Worm (Caenorhabditis elegans) whole organism, L1 larva: ENCODE data around the gene fbxa-29.

Experiments
- Y116A8C.19 ChIP-seq: sonication (generic microtip); optimal IDR thresholded peaks from 2 replicates; lab custom pipeline; 2016; ENCODE audit warnings: missing compliant biosample characterization, missing genetic modification characterization, borderline replicate concordance
- ceh-88 ChIP-seq: fragments of 200-800 bp; sonication (Bioruptor generic); IDR thresholded peaks from 2 replicates; pipeline ENCODE4 v1.3.6; 2022; ENCODE audit warnings: missing genetic modification characterization, missing compliant biosample characterization
- dpl-1 ChIP-seq, 3 experiments: fragments of 150-350 bp in 2 of 3; sonication (generic microtip) in 1 of 3; optimal IDR thresholded peaks; 2 replicates each; lab custom pipeline; 2014 to 2017; ENCODE audit warnings: missing biosample characterization in 3 of 3, missing genetic modification characterization in 3 of 3, missing genetic modification reagents in 3 of 3
- efl-1 ChIP-seq, 4 experiments: fragments of 150-350 bp; optimal IDR thresholded peaks in 3 of 4; peaks in 1 of 4; 1 replicate in 1 of 4; 2 replicates in 3 of 4; lab custom pipeline; 2014; ENCODE audit warnings: missing biosample characterization in 2 of 4, missing genetic modification characterization in 2 of 4, missing genetic modification reagents in 2 of 4
- elt-2 ChIP-seq: sonication (generic microtip); optimal IDR thresholded peaks from 2 replicates; lab custom pipeline; 2016; ENCODE audit warnings: missing genetic modification characterization, mild to moderate bottlenecking, inconsistent platforms, missing compliant biosample characterization, missing genetic modification reagents
- elt-3 ChIP-seq, 6 experiments: fragments of 150-350 bp in 1 of 6; sonication (generic microtip); optimal IDR thresholded peaks; 2 replicates each; lab custom pipeline; 2017 to 2018; ENCODE audit warnings: missing biosample characterization in 6 of 6, missing genetic modification characterization in 6 of 6, inconsistent platforms in 1 of 6
- ets-5 ChIP-seq: fragments of 200-800 bp; sonication (Bioruptor generic); IDR thresholded peaks from 2 replicates; pipeline ENCODE4 v1.3.6; 2022; ENCODE audit warnings: missing genetic modification characterization, missing compliant biosample characterization
- grh-1 ChIP-seq: fragments of 200-800 bp; sonication (Bioruptor generic); IDR thresholded peaks from 2 replicates; pipeline ENCODE4 v1.3.6; 2022; ENCODE audit warnings: missing genetic modification reagents, missing genetic modification characterization, missing compliant biosample characterization
- hpl-2 ChIP-seq: fragments of 150-350 bp; optimal IDR thresholded peaks from 2 replicates; lab custom pipeline; 2014; ENCODE audit warnings: missing biosample characterization, missing genetic modification reagents, missing genetic modification characterization
- jun-1 ChIP-seq: fragments of 150-350 bp; optimal IDR thresholded peaks from 2 replicates; lab custom pipeline; 2014; ENCODE audit warnings: missing biosample characterization, missing genetic modification reagents, missing genetic modification characterization
- lin-14 ChIP-seq: fragments of 200-800 bp; sonication (Bioruptor generic); optimal IDR thresholded peaks from 2 replicates; lab custom pipeline; 2018; ENCODE audit warnings: mild to moderate bottlenecking, missing genetic modification characterization, moderate library complexity, missing compliant biosample characterization
- lin-35 ChIP-seq, 2 experiments: fragments of 150-350 bp; optimal IDR thresholded peaks; 2 replicates each; lab custom pipeline; 2014; ENCODE audit warnings: missing biosample characterization in 2 of 2, missing genetic modification characterization in 2 of 2, missing genetic modification reagents in 2 of 2
- lin-39 ChIP-seq: fragments of 150-350 bp; optimal IDR thresholded peaks from 2 replicates; lab custom pipeline; 2014; ENCODE audit warnings: missing biosample characterization, missing genetic modification reagents, missing genetic modification characterization
- lir-3 ChIP-seq: sonication (generic microtip); optimal IDR thresholded peaks from 2 replicates; lab custom pipeline; 2016; ENCODE audit warnings: mild to moderate bottlenecking, missing genetic modification characterization, moderate library complexity, missing compliant biosample characterization; ENCODE audit not compliant: poor library complexity
- lsy-2 ChIP-seq, 2 experiments: fragments of 150-350 bp; optimal IDR thresholded peaks; 2 replicates each; lab custom pipeline; 2014; ENCODE audit warnings: missing biosample characterization in 2 of 2, missing genetic modification characterization in 2 of 2
- mab-9 ChIP-seq: fragments of 200-800 bp; sonication (Bioruptor generic); IDR thresholded peaks from 2 replicates; pipeline ENCODE4 v1.3.6; 2022; ENCODE audit warnings: missing genetic modification reagents, missing genetic modification characterization, missing compliant biosample characterization
- mdl-1 ChIP-seq, 2 experiments: fragments of 150-350 bp; optimal IDR thresholded peaks; 2 replicates each; lab custom pipeline; 2014 to 2017; ENCODE audit warnings: missing biosample characterization in 2 of 2, missing genetic modification characterization in 2 of 2, inconsistent platforms in 1 of 2
- mef-2 ChIP-seq: fragments of 150-350 bp; optimal IDR thresholded peaks from 2 replicates; lab custom pipeline; 2014; ENCODE audit warnings: missing biosample characterization, missing genetic modification characterization
- mep-1 ChIP-seq: fragments of 150-350 bp; optimal IDR thresholded peaks from 2 replicates; lab custom pipeline; 2014; ENCODE audit warnings: missing biosample characterization, missing genetic modification characterization
- nhr-11 ChIP-seq: fragments of 150-350 bp; optimal IDR thresholded peaks from 2 replicates; lab custom pipeline; 2014; ENCODE audit warnings: missing biosample characterization, missing genetic modification characterization
- nhr-20 ChIP-seq: sonication (generic microtip); optimal IDR thresholded peaks from 2 replicates; lab custom pipeline; 2016; ENCODE audit warnings: mild to moderate bottlenecking, missing genetic modification characterization, missing compliant biosample characterization
- nhr-28 ChIP-seq: fragments of 150-350 bp; optimal IDR thresholded peaks from 2 replicates; lab custom pipeline; 2014; ENCODE audit warnings: missing biosample characterization, missing genetic modification characterization
- nhr-47 ChIP-seq: sonication (generic microtip); optimal IDR thresholded peaks from 2 replicates; lab custom pipeline; 2016; ENCODE audit warnings: mild to moderate bottlenecking, missing genetic modification characterization, moderate library complexity, missing compliant biosample characterization
- nhr-71 ChIP-seq: sonication (generic microtip); optimal IDR thresholded peaks from 2 replicates; lab custom pipeline; 2016; ENCODE audit warnings: mild to moderate bottlenecking, missing genetic modification characterization, moderate library complexity, missing compliant biosample characterization
- nhr-85 ChIP-seq: sonication (generic microtip); peaks from one replicate; lab custom pipeline; 2016; ENCODE audit warnings: missing genetic modification characterization, inconsistent platforms, missing compliant biosample characterization
- nhr-90 ChIP-seq: sonication (generic microtip); optimal IDR thresholded peaks from 2 replicates; lab custom pipeline; 2016; ENCODE audit warnings: mild to moderate bottlenecking, missing genetic modification characterization, missing compliant biosample characterization; ENCODE audit not compliant: poor library complexity
- pax-3 ChIP-seq: fragments of 200-800 bp; sonication (Bioruptor generic); optimal IDR thresholded peaks from 2 replicates; lab custom pipeline; 2018; ENCODE audit warnings: mild to moderate bottlenecking, missing genetic modification characterization, moderate library complexity, missing compliant biosample characterization
- pqm-1 ChIP-seq: sonication (generic microtip); optimal IDR thresholded peaks from 3 replicates; lab custom pipeline; 2017; ENCODE audit warnings: missing biosample characterization, missing genetic modification characterization
- snu-23 ChIP-seq: sonication (generic microtip); optimal IDR thresholded peaks from 2 replicates; lab custom pipeline; 2016; ENCODE audit warnings: missing genetic modification characterization, missing compliant biosample characterization
- sox-4 ChIP-seq: sonication (generic microtip); optimal IDR thresholded peaks from 2 replicates; lab custom pipeline; 2016; ENCODE audit warnings: missing genetic modification characterization, missing compliant biosample characterization
- sup-37 ChIP-seq: fragments of 200-800 bp; sonication (Bioruptor generic); optimal IDR thresholded peaks from 2 replicates; lab custom pipeline; 2018; ENCODE audit warnings: mild to moderate bottlenecking, missing genetic modification characterization, missing compliant biosample characterization
- xbp-1 ChIP-seq: sonication (generic microtip); optimal IDR thresholded peaks from 2 replicates; lab custom pipeline; 2016; ENCODE audit warnings: missing genetic modification characterization, missing compliant biosample characterization
- zip-4 ChIP-seq: fragments of 200-800 bp; sonication (Bioruptor generic); optimal IDR thresholded peaks from 2 replicates; lab custom pipeline; 2018; ENCODE audit warnings: mild to moderate bottlenecking, missing genetic modification characterization, moderate library complexity, missing compliant biosample characterization

The fbxa-29 gene

DNA sequence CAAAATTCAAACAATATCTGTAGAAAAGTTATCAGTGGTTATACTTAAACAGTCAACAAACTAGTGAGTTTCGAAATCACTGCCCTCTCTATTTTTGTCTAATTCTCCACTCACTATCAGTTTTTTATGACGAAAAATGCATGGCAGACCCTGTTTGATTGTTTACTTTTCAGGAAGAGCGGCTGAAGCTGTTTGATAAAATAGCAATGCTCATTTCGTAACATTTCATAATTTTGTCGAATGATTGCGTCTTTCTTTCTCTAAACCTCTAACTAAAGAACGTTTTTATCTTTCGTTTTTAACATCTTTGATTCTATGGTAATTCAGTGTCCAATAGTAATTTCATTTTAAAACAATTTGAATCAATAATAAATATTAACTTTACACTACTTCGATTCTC is 5.7 kb upstream of the fbxa-29 start:
- TF ChIP-seq elt-3 (tag; optimal IDR thresholded peaks at IDR 0.05; lab: Kevin White, UChicago) (peak in 1 of 6 experiments; percentile 43), nhr-71 (tag; lab: Kevin White, UChicago) (peak; percentile 42), elt-2 (peak; percentile 98), lir-3 (tag; lab: Kevin White, UChicago) (no peak), pax-3 (peak; percentile 25), nhr-90 (tag; lab: Kevin White, UChicago) (peak; percentile 3), hpl-2 (GFP tag; lab: Kevin White, UChicago) (peak; percentile 53), lin-14 (no peak), mab-9 (no peak), Y116A8C.19 (tag; lab: Kevin White, UChicago) (no peak), ceh-88 (GFP tag; lab: Robert Waterston, UW) (no peak), mdl-1 (tag; optimal IDR thresholded peaks at IDR 0.05; lab: Kevin White, UChicago) (peak in 1 of 2 experiments; percentile 27), efl-1 (optimal IDR thresholded peaks at IDR 0.05; lab: Kevin White, UChicago) (no peak), efl-1 (GFP tag; optimal IDR thresholded peaks at IDR 0.05 in 1 of 2; lab: Kevin White, UChicago) (peak in 1 of 2 experiments; percentile 81), jun-1 (tag; lab: Kevin White, UChicago) (peak; percentile 51), lsy-2 (tag; optimal IDR thresholded peaks at IDR 0.05; lab: Kevin White, UChicago) (peak in 1 of 2 experiments; percentile 29), pqm-1 (tag; lab: Kevin White, UChicago) (peak; percentile 95), lin-35 (GFP tag; optimal IDR thresholded peaks at IDR 0.05; lab: Kevin White, UChicago) (peak in 1 of 2 experiments; percentile 38), grh-1 (no peak), nhr-47 (tag; lab: Kevin White, UChicago) (no peak), nhr-11 (tag; lab: Kevin White, UChicago) (no peak), nhr-20 (tag; lab: Kevin White, UChicago) (peak; percentile 37), zip-4 (GFP tag; lab: Kevin White, UChicago) (peak; percentile 55)

- no peak for TF ChIP-seq dpl-1 (GFP tag; optimal IDR thresholded peaks at IDR 0.05; lab: Kevin White, UChicago)
- no peak for TF ChIP-seq nhr-90 (tag; lab: Kevin White, UChicago)
- TF ChIP-seq sup-37 (GFP tag; lab: Kevin White, UChicago): no peak
- no peak for TF ChIP-seq pqm-1 (tag; lab: Kevin White, UChicago)
- TF ChIP-seq snu-23 (GFP tag; lab: Kevin White, UChicago): no peak
- no peak for TF ChIP-seq ets-5 (GFP tag; lab: Robert Waterston, UW)
- TF ChIP-seq elt-3 (tag; optimal IDR thresholded peaks at IDR 0.05; lab: Kevin White, UChicago): no peak
- TF ChIP-seq nhr-85 (tag; lab: Kevin White, UChicago): no peak
- TF ChIP-seq mep-1 (tag; lab: Kevin White, UChicago): no peak
- TF ChIP-seq xbp-1 (tag; lab: Kevin White, UChicago): no peak
- no peak for TF ChIP-seq lin-35 (GFP tag; optimal IDR thresholded peaks at IDR 0.05; lab: Kevin White, UChicago)
- TF ChIP-seq nhr-28 (tag; lab: Kevin White, UChicago): no peak
- TF ChIP-seq hpl-2 (GFP tag; lab: Kevin White, UChicago): no peak
- no peak for TF ChIP-seq ceh-88 (GFP tag; lab: Robert Waterston, UW)
- no peak for TF ChIP-seq lin-39 (tag; lab: Kevin White, UChicago)
- no peak for TF ChIP-seq sox-4
- TF ChIP-seq mef-2: no peak
Observed at ce11 chrIII:1275513-1275912, 2.0 kb upstream of the fbxa-29 start, which contains the start of gene fbxa-30. Gene fbxa-30, minus strand, starts transcription at chrIII:1275613.

DNA sequence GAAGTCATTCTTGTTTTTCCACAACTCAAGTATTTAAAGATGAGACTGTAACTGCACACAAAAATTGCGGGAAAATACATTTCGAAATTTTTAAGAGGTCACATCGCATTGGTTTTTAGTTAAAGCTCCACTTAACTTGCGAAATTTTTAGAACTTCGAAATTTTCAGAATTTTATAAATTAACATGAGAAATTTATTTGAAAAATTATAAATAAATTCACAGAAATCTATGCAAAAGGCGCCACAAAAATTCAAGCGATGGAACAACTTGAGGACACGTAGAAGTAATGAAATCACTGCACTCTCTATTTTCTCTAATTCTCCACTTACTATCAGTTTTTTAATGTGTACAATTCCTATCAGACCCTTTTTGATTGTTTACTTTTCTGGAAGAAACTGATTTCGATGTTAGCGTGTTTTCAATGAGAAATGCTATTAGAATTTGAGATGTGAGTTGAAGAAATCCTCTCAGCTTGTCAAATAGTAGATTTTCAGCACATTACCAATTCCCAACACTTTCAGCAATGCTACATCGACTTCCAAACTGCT is 2.1 kb downstream of the fbxa-29 start, which contains the start of gene fbxa-31:
TSS of gene fbxa-31 (minus strand) at position 51 of the 549 bp plus-strand sequence.
- TF ChIP-seq lin-35 (GFP tag; optimal IDR thresholded peaks at IDR 0.05; lab: Kevin White, UChicago): peak in 1 of 2 experiments; percentile 27
- no peak for TF ChIP-seq sox-4
- no peak for TF ChIP-seq snu-23 (GFP tag; lab: Kevin White, UChicago)
- TF ChIP-seq elt-2: peak; percentile 24
- TF ChIP-seq efl-1 (optimal IDR thresholded peaks at IDR 0.05; lab: Kevin White, UChicago): no peak
- peak in 1 of 2 experiments; percentile 26 for TF ChIP-seq efl-1 (GFP tag; optimal IDR thresholded peaks at IDR 0.05 in 1 of 2; lab: Kevin White, UChicago)
- TF ChIP-seq, all 84 proteins: peak for 3
